Worm (Caenorhabditis elegans) whole organism, L3 larva: ENCODE measurements around the gene ins-7.

Experiments
- ZK546.5 ChIP-seq: sonication (generic microtip); optimal IDR thresholded peaks from 2 replicates; lab custom pipeline; 2017; ENCODE audit warnings: missing biosample characterization, missing genetic modification characterization
- ama-1 ChIP-seq: fragments of 150-350 bp; optimal IDR thresholded peaks from 2 replicates; lab custom pipeline; 2018
- ceh-16 ChIP-seq: sonication (generic microtip); optimal IDR thresholded peaks from 2 replicates; lab custom pipeline; 2017; ENCODE audit warnings: missing biosample characterization, missing genetic modification characterization
- ceh-28 ChIP-seq: fragments of 150-350 bp; optimal IDR thresholded peaks from 2 replicates; lab custom pipeline; 2014; ENCODE audit warnings: missing biosample characterization, missing genetic modification reagents, missing genetic modification characterization
- ceh-82 ChIP-seq: fragments of 150-350 bp; optimal IDR thresholded peaks from 2 replicates; lab custom pipeline; 2014; ENCODE audit warnings: missing biosample characterization, missing genetic modification characterization
- ceh-9 ChIP-seq: sonication (generic microtip); optimal IDR thresholded peaks from 2 replicates; lab custom pipeline; 2018; ENCODE audit warnings: missing biosample characterization, missing genetic modification characterization
- egl-27 ChIP-seq: sonication (generic microtip); optimal IDR thresholded peaks from 4 replicates; lab custom pipeline; 2017; ENCODE audit warnings: missing biosample characterization, missing genetic modification reagents, missing genetic modification characterization
- egl-5 ChIP-seq: fragments of 150-350 bp; optimal IDR thresholded peaks from 2 replicates; lab custom pipeline; 2017; ENCODE audit warnings: missing biosample characterization, missing genetic modification reagents, missing genetic modification characterization, inconsistent platforms
- elt-1 ChIP-seq: fragments of 150-350 bp; optimal IDR thresholded peaks from 2 replicates; lab custom pipeline; 2014; ENCODE audit warnings: missing biosample characterization, missing genetic modification characterization
- elt-2 ChIP-seq: sonication (generic microtip); optimal IDR thresholded peaks from 2 replicates; lab custom pipeline; 2016; ENCODE audit warnings: missing genetic modification reagents, mild to moderate bottlenecking, missing genetic modification characterization, missing compliant biosample characterization
- elt-3 ChIP-seq, 3 experiments: fragments of 150-350 bp in 1 of 3; sonication (generic microtip) in 2 of 3; optimal IDR thresholded peaks; 2 replicates in 2 of 3; 4 replicates in 1 of 3; lab custom pipeline; 2014 to 2017; ENCODE audit warnings: missing biosample characterization in 3 of 3, missing genetic modification characterization in 3 of 3
- eor-1 ChIP-seq, 2 experiments: fragments of 150-350 bp; optimal IDR thresholded peaks; 2 replicates each; lab custom pipeline; 2014 to 2018; ENCODE audit warnings: missing biosample characterization in 2 of 2, missing genetic modification characterization in 2 of 2
- jun-1 ChIP-seq: fragments of 150-350 bp; optimal IDR thresholded peaks from 2 replicates; lab custom pipeline; 2014; ENCODE audit warnings: missing biosample characterization, missing genetic modification reagents, missing genetic modification characterization
- lin-39 ChIP-seq: fragments of 150-350 bp; optimal IDR thresholded peaks from 2 replicates; lab custom pipeline; 2018; ENCODE audit warnings: missing biosample characterization, missing genetic modification reagents, missing genetic modification characterization
- mdl-1 ChIP-seq: fragments of 150-350 bp; optimal IDR thresholded peaks from 2 replicates; lab custom pipeline; 2014; ENCODE audit warnings: missing biosample characterization, missing genetic modification characterization
- mml-1 ChIP-seq: fragments of 150-350 bp; sonication (generic microtip); optimal IDR thresholded peaks from 3 replicates; lab custom pipeline; 2014; ENCODE audit warnings: missing biosample characterization, missing genetic modification characterization
- nfya-1 ChIP-seq: sonication (generic microtip); optimal IDR thresholded peaks from 2 replicates; lab custom pipeline; 2017; ENCODE audit warnings: missing genetic modification characterization, mild to moderate bottlenecking, missing compliant biosample characterization, antibody characterized with exemption, moderate library complexity; ENCODE audit not compliant: insufficient read depth
- nhr-11 ChIP-seq: fragments of 150-350 bp; optimal IDR thresholded peaks from 2 replicates; lab custom pipeline; 2014; ENCODE audit warnings: missing biosample characterization, missing genetic modification characterization
- nhr-23 ChIP-seq: fragments of 150-350 bp; optimal IDR thresholded peaks from 2 replicates; lab custom pipeline; 2014; ENCODE audit warnings: missing biosample characterization, missing genetic modification reagents, missing genetic modification characterization
- nhr-237 ChIP-seq: fragments of 150-350 bp; optimal IDR thresholded peaks from 2 replicates; lab custom pipeline; 2014; ENCODE audit warnings: missing biosample characterization, missing genetic modification characterization
- nhr-25 ChIP-seq: sonication (generic microtip); optimal IDR thresholded peaks from 2 replicates; lab custom pipeline; 2017; ENCODE audit warnings: missing biosample characterization, missing genetic modification characterization
- nhr-43 ChIP-seq: sonication (generic microtip); optimal IDR thresholded peaks from 2 replicates; lab custom pipeline; 2016; ENCODE audit warnings: mild to moderate bottlenecking, missing genetic modification characterization, missing compliant biosample characterization; ENCODE audit not compliant: poor library complexity, severe bottlenecking
- nhr-67 ChIP-seq: fragments of 150-350 bp; optimal IDR thresholded peaks from 2 replicates; lab custom pipeline; 2014; ENCODE audit warnings: missing biosample characterization, missing genetic modification characterization
- nhr-76 ChIP-seq: fragments of 150-350 bp; sonication (generic microtip); optimal IDR thresholded peaks from 5 replicates; lab custom pipeline; 2014; ENCODE audit warnings: missing biosample characterization, missing genetic modification characterization
- nhr-77 ChIP-seq: fragments of 150-350 bp; optimal IDR thresholded peaks from 2 replicates; lab custom pipeline; 2014; ENCODE audit warnings: missing biosample characterization, missing genetic modification characterization
- pha-4 ChIP-seq: fragments of 150-350 bp; optimal IDR thresholded peaks from 2 replicates; lab custom pipeline; 2014; ENCODE audit warnings: missing biosample characterization, missing genetic modification reagents, missing genetic modification characterization
- pqm-1 ChIP-seq: fragments of 150-350 bp; optimal IDR thresholded peaks from 2 replicates; lab custom pipeline; 2017; ENCODE audit warnings: missing biosample characterization, missing genetic modification characterization, inconsistent platforms
- sea-2 ChIP-seq: fragments of 150-350 bp; sonication (generic microtip); optimal IDR thresholded peaks from 4 replicates; lab custom pipeline; 2014; ENCODE audit warnings: missing biosample characterization, missing genetic modification reagents, missing genetic modification characterization
- skn-1 ChIP-seq: fragments of 150-350 bp; optimal IDR thresholded peaks from 2 replicates; lab custom pipeline; 2014; ENCODE audit warnings: missing biosample characterization, missing genetic modification characterization
- tbx-2 ChIP-seq: sonication (generic microtip); optimal IDR thresholded peaks from 2 replicates; lab custom pipeline; 2016; ENCODE audit warnings: mild to moderate bottlenecking, missing genetic modification characterization, missing compliant biosample characterization
- zag-1 ChIP-seq: fragments of 150-350 bp; optimal IDR thresholded peaks from 2 replicates; lab custom pipeline; 2014; ENCODE audit warnings: missing biosample characterization, missing genetic modification characterization
- ztf-11 ChIP-seq: fragments of 150-350 bp; optimal IDR thresholded peaks from 2 replicates; lab custom pipeline; 2014; ENCODE audit warnings: missing biosample characterization, missing genetic modification characterization
- ztf-4 ChIP-seq: fragments of 150-350 bp; optimal IDR thresholded peaks from 2 replicates; lab custom pipeline; 2014; ENCODE audit warnings: missing biosample characterization, missing genetic modification characterization

ins-7 gene

ce11 chrIV:9676535-9676934 is 6.1 kb downstream of the ins-7 start:
- TF ChIP-seq pqm-1 (tag; lab: Kevin White, UChicago) (peak; percentile 96), pha-4 (tag; lab: Kevin White, UChicago) (peak; percentile 54), nhr-23 (tag; lab: Kevin White, UChicago) (no peak), elt-2 (peak; percentile 94), elt-1 (tag; lab: Kevin White, UChicago) (no peak), mml-1 (no peak)

- TF ChIP-seq tbx-2 (tag; lab: Kevin White, UChicago) (no peak), nhr-237 (no peak), ZK546.5 (tag; lab: Kevin White, UChicago) (no peak), ama-1 (no peak), egl-27 (tag; lab: Kevin White, UChicago) (no peak), zag-1 (no peak)
These were observed 7.1 kb downstream of the ins-7 start, which contains the start of gene nhr-34 for ce11 chrIV:9675572-9675971. Gene nhr-34 (minus strand): TSS chrIV:9675672.

ce11 chrIV:9673683-9674336 is 8.8 kb downstream of the ins-7 start:
- TF ChIP-seq ceh-16 (tag; lab: Kevin White, UChicago) (no peak), mdl-1 (no peak), nhr-11 (no peak), ceh-28 (tag; lab: Kevin White, UChicago) (no peak), nhr-237 (no peak), lin-39 (tag; lab: Kevin White, UChicago) (no peak), ztf-11 (tag; lab: Kevin White, UChicago) (no peak), nhr-76 (no peak), ama-1 (peak; percentile 40), mml-1 (no peak), elt-1 (tag; lab: Kevin White, UChicago) (peak; percentile 72), nhr-67 (no peak), pha-4 (tag; lab: Kevin White, UChicago) (no peak), ceh-82 (tag; lab: Kevin White, UChicago) (no peak), egl-5 (tag; lab: Kevin White, UChicago) (no peak), ceh-9 (tag; lab: Kevin White, UChicago) (no peak), ztf-4 (tag; lab: Kevin White, UChicago) (no peak), eor-1 (tag; optimal IDR thresholded peaks at IDR 0.05; lab: Kevin White, UChicago) (no peak), nfya-1 (peak; percentile 2), elt-3 (tag; optimal IDR thresholded peaks at IDR 0.05; lab: Kevin White, UChicago) (no peak), jun-1 (tag; lab: Kevin White, UChicago) (no peak), nhr-23 (tag; lab: Kevin White, UChicago) (no peak), pqm-1 (tag; lab: Kevin White, UChicago) (peak; percentile 75), nhr-43 (tag; lab: Kevin White, UChicago) (no peak), egl-27 (tag; lab: Kevin White, UChicago) (no peak), tbx-2 (tag; lab: Kevin White, UChicago) (no peak), elt-2 (peak; percentile 40), nhr-77 (tag; lab: Kevin White, UChicago) (no peak), zag-1 (no peak), sea-2 (GFP tag; lab: Kevin White, UChicago) (no peak)

ce11 chrIV:9673206-9673605 is 9.4 kb downstream of the ins-7 start:
- TF ChIP-seq nhr-237 = no peak
- TF ChIP-seq nhr-25 (tag; lab: Kevin White, UChicago) = peak; percentile 25

- TF ChIP-seq nhr-43 (tag; lab: Kevin White, UChicago) (peak; percentile 88), nhr-23 (tag; lab: Kevin White, UChicago) (peak; percentile 94), sea-2 (GFP tag; lab: Kevin White, UChicago) (no peak), ceh-28 (tag; lab: Kevin White, UChicago) (no peak), nfya-1 (no peak), nhr-25 (tag; lab: Kevin White, UChicago) (peak; percentile 52), skn-1 (tag; lab: Kevin White, UChicago) (no peak), elt-3 (tag; optimal IDR thresholded peaks at IDR 0.05; lab: Kevin White, UChicago) (peak in 1 of 3 experiments; percentile 79)
These were observed 10.2 kb downstream of the ins-7 start for ce11 chrIV:9672434-9672833.
